Fruit fly (Drosophila melanogaster) whole organism, wandering third instar larva: ENCODE measurements around the gene CG17440.

Experiments used
- Abd-B ChIP-seq: fragments of >200 bp; optimal IDR thresholded peaks from 2 replicates; lab custom pipeline; 2017; ENCODE audit warnings: missing biosample characterization, missing genetic modification characterization
- CG32264 ChIP-seq: fragments of 200-800 bp; sonication (Bioruptor generic); optimal IDR thresholded peaks from 2 replicates; lab custom pipeline; 2016; ENCODE audit warnings: missing biosample characterization, missing genetic modification characterization
- CG9705 ChIP-seq: fragments of 200-800 bp; sonication (Bioruptor generic); optimal IDR thresholded peaks from 2 replicates; lab custom pipeline; 2018; ENCODE audit warnings: missing biosample characterization, mild to moderate bottlenecking, missing genetic modification characterization
- CrebA ChIP-seq: fragments of 200-800 bp; sonication (Bioruptor generic); optimal IDR thresholded peaks from 2 replicates; lab custom pipeline; 2016; ENCODE audit warnings: missing biosample characterization, mild to moderate bottlenecking, missing genetic modification characterization, borderline replicate concordance
- Dfd ChIP-seq: fragments of >200 bp; optimal IDR thresholded peaks from 2 replicates; lab custom pipeline; 2017; ENCODE audit warnings: missing biosample characterization, missing genetic modification characterization
- Dif ChIP-seq: fragments of 200-275, 200-300 bp; sonication (Bioruptor generic); optimal IDR thresholded peaks from 2 replicates; lab custom pipeline; 2018; ENCODE audit warnings: missing biosample characterization, missing genetic modification characterization; ENCODE audit not compliant: partially characterized antibody
- GATAd ChIP-seq: sonication (Bioruptor generic); optimal IDR thresholded peaks from 2 replicates; lab custom pipeline; 2016; ENCODE audit warnings: missing biosample characterization, missing genetic modification characterization
- HLH106 ChIP-seq: fragments of 200-800 bp; optimal IDR thresholded peaks from 3 replicates; lab custom pipeline; 2019; ENCODE audit warnings: missing biosample characterization, mild to moderate bottlenecking, missing genetic modification characterization, moderate library complexity
- Hnf4 ChIP-seq: fragments of 200-800 bp; sonication (Bioruptor generic); optimal IDR thresholded peaks from 2 replicates; lab custom pipeline; 2016; ENCODE audit warnings: missing biosample characterization, mild to moderate bottlenecking, missing genetic modification characterization
- Hr78 ChIP-seq: fragments of >200 bp; optimal IDR thresholded peaks from 2 replicates; lab custom pipeline; 2017; ENCODE audit warnings: missing biosample characterization, missing genetic modification characterization
- Hr83 ChIP-seq: fragments of 200-300 bp; sonication (Bioruptor generic); optimal IDR thresholded peaks from 2 replicates; lab custom pipeline; 2016; ENCODE audit warnings: missing biosample characterization, mild to moderate bottlenecking, missing genetic modification characterization, moderate library complexity; ENCODE audit not compliant: poor library complexity, severe bottlenecking
- Jra ChIP-seq: sonication (Bioruptor generic); optimal IDR thresholded peaks from 2 replicates; lab custom pipeline; 2016; ENCODE audit warnings: missing biosample characterization, missing genetic modification characterization
- Mio ChIP-seq: sonication (Bioruptor generic); optimal IDR thresholded peaks from 2 replicates; lab custom pipeline; 2016; ENCODE audit warnings: missing biosample characterization, missing genetic modification characterization
- N ChIP-seq: fragments of >200 bp; optimal IDR thresholded peaks from 2 replicates; lab custom pipeline; 2018; ENCODE audit warnings: missing biosample characterization, missing external identifiers, missing genetic modification characterization
- OdsH ChIP-seq: fragments of 200-800 bp; sonication (Bioruptor generic); optimal IDR thresholded peaks from 2 replicates; lab custom pipeline; 2016; ENCODE audit warnings: missing biosample characterization, mild to moderate bottlenecking, missing genetic modification characterization
- Rel ChIP-seq, 2 experiments: fragments of 200-800 bp; sonication (Bioruptor generic) in 1 of 2; optimal IDR thresholded peaks; 2 replicates in 1 of 2; 3 replicates in 1 of 2; lab custom pipeline; 2016 to 2019; ENCODE audit warnings: mild to moderate bottlenecking in 2 of 2, missing biosample characterization in 2 of 2, missing genetic modification characterization in 2 of 2, moderate library complexity in 1 of 2
- Sp1 ChIP-seq: fragments of 200-800 bp; sonication (Bioruptor generic); optimal IDR thresholded peaks from 3 replicates; lab custom pipeline; 2019; ENCODE audit warnings: missing biosample characterization, mild to moderate bottlenecking, missing genetic modification characterization, moderate library complexity
- Vsx2 ChIP-seq: fragments of 200-300, 225-300 bp; sonication (Bioruptor generic); optimal IDR thresholded peaks from 2 replicates; lab custom pipeline; 2018; ENCODE audit warnings: missing biosample characterization, missing genetic modification characterization; ENCODE audit not compliant: partially characterized antibody
- br ChIP-seq: fragments of 200-800 bp; sonication (Bioruptor generic); optimal IDR thresholded peaks from 2 replicates; lab custom pipeline; 2016; ENCODE audit warnings: missing biosample characterization, missing genetic modification characterization
- brk ChIP-seq: fragments of 200-800 bp; sonication (Bioruptor generic); optimal IDR thresholded peaks from 2 replicates; lab custom pipeline; 2016; ENCODE audit warnings: missing biosample characterization, mild to moderate bottlenecking, missing genetic modification characterization
- dmrt93B ChIP-seq: fragments of 200-800 bp; sonication (Bioruptor generic); optimal IDR thresholded peaks from 2 replicates; lab custom pipeline; 2018; ENCODE audit warnings: missing biosample characterization, mild to moderate bottlenecking, missing genetic modification characterization
- dsf ChIP-seq: sonication (Bioruptor generic); optimal IDR thresholded peaks from 2 replicates; lab custom pipeline; 2016; ENCODE audit warnings: missing biosample characterization, missing genetic modification characterization, borderline replicate concordance
- ey ChIP-seq: fragments of 200-800 bp; sonication (Bioruptor generic); optimal IDR thresholded peaks from 2 replicates; lab custom pipeline; 2016; ENCODE audit warnings: missing biosample characterization, missing genetic modification characterization
- foxo ChIP-seq, 2 experiments: fragments of 200-800 bp; sonication (Bioruptor generic); optimal IDR thresholded peaks; 2 replicates in 1 of 2; 3 replicates in 1 of 2; lab custom pipeline; 2016 to 2017; ENCODE audit warnings: missing biosample characterization in 2 of 2, missing genetic modification characterization in 2 of 2
- fru ChIP-seq: fragments of 200-800 bp; sonication (Bioruptor generic); optimal IDR thresholded peaks from 3 replicates; lab custom pipeline; 2016; ENCODE audit warnings: missing biosample characterization, mild to moderate bottlenecking, missing genetic modification characterization
- h ChIP-seq: fragments of 200-800 bp; sonication (Bioruptor generic); optimal IDR thresholded peaks from 3 replicates; lab custom pipeline; 2016; ENCODE audit warnings: missing biosample characterization, mild to moderate bottlenecking, missing genetic modification characterization
- lola ChIP-seq: fragments of >200 bp; optimal IDR thresholded peaks from 2 replicates; lab custom pipeline; 2017; ENCODE audit warnings: missing biosample characterization, missing genetic modification characterization
- pan ChIP-seq: fragments of >200 bp; optimal IDR thresholded peaks from 2 replicates; lab custom pipeline; 2017
- psq ChIP-seq: fragments of 200-800 bp; sonication (Bioruptor generic); optimal IDR thresholded peaks from 3 replicates; lab custom pipeline; 2017; ENCODE audit warnings: missing biosample characterization, mild to moderate bottlenecking, missing genetic modification characterization, moderate library complexity
- rgr ChIP-seq: fragments of 200-800 bp; sonication (Bioruptor generic); optimal IDR thresholded peaks from 3 replicates; lab custom pipeline; 2016; ENCODE audit warnings: missing biosample characterization, mild to moderate bottlenecking, missing genetic modification characterization
- sage ChIP-seq: fragments of 200-800 bp; sonication (Bioruptor generic); optimal IDR thresholded peaks from 2 replicates; lab custom pipeline; 2016; ENCODE audit warnings: missing biosample characterization, mild to moderate bottlenecking, missing genetic modification characterization
- sv ChIP-seq: fragments of 200-800 bp; sonication (Bioruptor generic); optimal IDR thresholded peaks from 3 replicates; lab custom pipeline; 2016; ENCODE audit warnings: missing biosample characterization, missing genetic modification characterization
- tai ChIP-seq: sonication (Bioruptor generic); optimal IDR thresholded peaks from 2 replicates; lab custom pipeline; 2016; ENCODE audit warnings: missing biosample characterization, missing genetic modification characterization
- usp ChIP-seq: fragments of >200 bp; optimal IDR thresholded peaks from 2 replicates; lab custom pipeline; 2017; ENCODE audit warnings: missing biosample characterization, missing genetic modification characterization
- woc ChIP-seq: sonication (Bioruptor generic); optimal IDR thresholded peaks from 2 replicates; lab custom pipeline; 2016; ENCODE audit warnings: missing biosample characterization, mild to moderate bottlenecking, missing genetic modification characterization

The CG17440 gene

DNA sequence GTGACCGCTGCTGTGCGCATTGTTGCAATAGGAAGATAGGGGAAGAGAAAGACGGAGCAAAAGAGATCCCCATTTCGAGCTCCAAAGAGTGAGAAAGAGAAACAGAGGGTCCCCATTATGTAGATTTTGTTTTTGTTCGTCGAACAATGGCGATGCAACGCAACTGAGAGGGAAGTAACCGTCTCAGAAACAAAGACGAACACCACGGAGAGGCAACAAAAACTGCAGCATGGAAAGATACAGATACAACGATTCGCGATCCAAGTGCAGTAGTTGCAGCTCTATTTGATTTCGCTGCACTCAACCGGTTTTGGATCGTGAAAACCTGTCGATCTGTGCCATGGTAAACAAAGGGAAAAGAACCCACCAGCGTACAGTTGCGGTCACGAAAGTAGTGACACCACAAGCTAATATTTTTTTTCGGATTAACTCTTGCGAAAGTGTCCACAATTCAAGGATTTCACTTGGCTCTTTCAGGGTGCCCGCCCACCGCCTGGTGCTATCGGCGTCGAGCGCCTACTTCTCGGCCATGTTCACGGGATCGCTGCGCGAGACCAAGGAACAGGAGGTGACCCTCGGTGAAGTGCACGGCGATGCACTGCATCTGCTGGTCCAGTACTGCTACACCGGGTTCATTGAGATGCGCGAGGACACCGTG, 17.5 kb downstream of the CG17440 start:
- TF ChIP-seq Jra (GFP tag; lab: Kevin White, UChicago) (no peak), CG9705 (GFP tag; lab: Kevin White, UChicago) (no peak), HLH106 (tag; lab: Kevin White, UChicago) (peak; percentile 5), sage (GFP tag; lab: Kevin White, UChicago) (no peak), brk (GFP tag; lab: Kevin White, UChicago) (no peak), OdsH (GFP tag; lab: Kevin White, UChicago) (no peak), Hr83 (GFP tag; lab: Kevin White, UChicago) (no peak), sv (no peak), Rel (GFP tag; optimal IDR thresholded peaks at IDR 0.05; lab: Kevin White, UChicago) (no peak), Rel (tag; optimal IDR thresholded peaks at IDR 0.05; lab: Kevin White, UChicago) (peak; percentile 6), Dfd (GFP tag; lab: Kevin White, UChicago) (no peak), Hnf4 (GFP tag; lab: Kevin White, UChicago) (no peak), lola (GFP tag; lab: Kevin White, UChicago) (no peak), Mio (GFP tag; lab: Kevin White, UChicago) (no peak), woc (GFP tag; lab: Kevin White, UChicago) (peak; percentile 7)

DNA sequence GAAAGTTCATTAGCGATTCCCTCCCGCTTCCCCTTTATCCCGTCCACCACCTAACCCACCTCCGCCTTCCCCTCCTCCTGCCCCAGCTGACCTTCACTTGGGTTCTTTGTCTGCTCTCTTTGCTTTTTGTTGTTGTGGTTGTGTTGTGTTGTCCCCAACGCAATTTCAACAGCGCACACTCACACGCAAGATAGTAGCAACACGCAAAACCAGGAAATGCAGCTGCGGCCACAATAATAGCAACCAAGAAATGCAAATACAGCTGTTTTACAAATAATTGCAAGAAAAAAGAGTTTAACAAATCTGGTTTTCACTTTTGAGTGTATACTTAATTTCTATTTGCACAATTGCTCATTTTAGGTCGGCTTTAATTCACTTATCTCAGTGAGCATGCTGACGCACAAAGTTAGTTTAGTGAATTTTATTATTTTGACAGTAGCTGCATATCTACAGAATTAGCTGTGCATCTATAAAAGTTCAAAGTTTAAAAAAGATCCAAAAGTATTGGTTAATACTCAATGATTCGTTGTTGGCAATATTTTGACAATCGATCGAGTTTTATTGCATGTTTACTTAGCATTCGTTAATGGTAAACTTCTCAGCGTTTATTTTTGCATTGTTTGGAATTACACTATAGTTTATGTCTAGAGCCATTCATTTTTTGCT, 18.4 kb downstream of the CG17440 start:
- TF ChIP-seq CG9705 (GFP tag; lab: Kevin White, UChicago) (peak; percentile 43), Mio (GFP tag; lab: Kevin White, UChicago) (no peak), Rel (GFP tag; optimal IDR thresholded peaks at IDR 0.05; lab: Kevin White, UChicago) (no peak), Rel (tag; optimal IDR thresholded peaks at IDR 0.05; lab: Kevin White, UChicago) (peak; percentile 39), Jra (GFP tag; lab: Kevin White, UChicago) (peak; percentile 50), OdsH (GFP tag; lab: Kevin White, UChicago) (peak; percentile 49), fru (GFP tag; lab: Kevin White, UChicago) (peak; percentile 53), sage (GFP tag; lab: Kevin White, UChicago) (no peak), Hnf4 (GFP tag; lab: Kevin White, UChicago) (peak; percentile 72), pan (lab: Kevin White, UChicago) (no peak), tai (no peak), br (GFP tag; lab: Kevin White, UChicago) (peak; percentile 55), usp (GFP tag; lab: Kevin White, UChicago) (no peak), HLH106 (tag; lab: Kevin White, UChicago) (peak; percentile 61), Hr78 (GFP tag; lab: Kevin White, UChicago) (no peak), brk (GFP tag; lab: Kevin White, UChicago) (no peak), ey (GFP tag; lab: Kevin White, UChicago) (peak; percentile 66), rgr (GFP tag; lab: Kevin White, UChicago) (peak; percentile 66), Sp1 (GFP tag; lab: Kevin White, UChicago) (peak; percentile 56), foxo (GFP tag; optimal IDR thresholded peaks at IDR 0.05; lab: Kevin White, UChicago) (peak in 1 of 2 experiments; percentile 70), CrebA (GFP tag; lab: Kevin White, UChicago) (no peak), woc (GFP tag; lab: Kevin White, UChicago) (peak; percentile 62), psq (GFP tag; lab: Kevin White, UChicago) (peak; percentile 25), Hr83 (GFP tag; lab: Kevin White, UChicago) (peak; percentile 24), sv (no peak), h (GFP tag; lab: Kevin White, UChicago) (peak; percentile 58)

DNA sequence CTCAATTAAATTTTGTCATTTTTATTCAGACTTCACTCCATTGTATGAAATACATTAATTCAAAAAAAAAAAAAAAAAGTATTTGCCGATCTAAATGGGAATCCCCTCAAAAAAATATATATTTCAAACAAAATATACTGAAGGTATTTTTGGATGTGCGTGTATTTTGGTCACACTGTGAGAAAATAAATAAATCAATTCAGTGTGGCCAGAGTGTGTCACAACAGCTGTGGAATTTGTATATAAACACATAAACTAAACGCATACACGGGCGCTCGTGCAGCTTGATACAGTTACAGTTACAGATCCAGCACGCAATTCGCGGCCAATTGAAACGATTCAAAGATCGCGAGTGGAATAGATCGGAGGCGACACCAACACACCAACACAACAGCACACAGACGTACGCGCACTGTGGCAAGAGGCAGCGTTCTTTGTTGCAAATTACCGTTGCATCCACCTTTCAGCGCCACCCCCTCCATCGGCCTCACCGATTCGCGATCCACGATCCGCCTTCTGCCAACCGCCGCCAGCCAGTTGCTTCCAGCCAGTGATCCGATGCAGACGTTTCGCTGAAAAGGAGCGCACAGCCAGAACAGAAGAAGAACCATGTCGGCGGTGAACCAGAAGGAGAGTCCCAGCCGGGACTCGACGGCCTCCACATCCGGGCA, 19.4 kb downstream of the CG17440 start, which contains the start of gene CG17754:
TSS of gene CG17754 (plus strand) at position 260 of the 671 bp plus-strand sequence.
- no peak for TF ChIP-seq lola (GFP tag; lab: Kevin White, UChicago)
- no peak for TF ChIP-seq Vsx2
- TF ChIP-seq h (GFP tag; lab: Kevin White, UChicago) = no peak
- TF ChIP-seq dmrt93B (GFP tag; lab: Kevin White, UChicago) = no peak
- no peak for TF ChIP-seq br (GFP tag; lab: Kevin White, UChicago)
- no peak for TF ChIP-seq Jra (GFP tag; lab: Kevin White, UChicago)
- TF ChIP-seq OdsH (GFP tag; lab: Kevin White, UChicago) = no peak
- peak; percentile 14 for TF ChIP-seq Sp1 (GFP tag; lab: Kevin White, UChicago)
- TF ChIP-seq Rel (GFP tag; optimal IDR thresholded peaks at IDR 0.05; lab: Kevin White, UChicago) = no peak
- TF ChIP-seq Rel (tag; optimal IDR thresholded peaks at IDR 0.05; lab: Kevin White, UChicago) = peak; percentile 100
- TF ChIP-seq Mio (GFP tag; lab: Kevin White, UChicago) = no peak
- no peak for TF ChIP-seq Hnf4 (GFP tag; lab: Kevin White, UChicago)
- peak; percentile 7 for TF ChIP-seq fru (GFP tag; lab: Kevin White, UChicago)
- TF ChIP-seq rgr (GFP tag; lab: Kevin White, UChicago) = peak; percentile 11
- no peak for TF ChIP-seq foxo (GFP tag; optimal IDR thresholded peaks at IDR 0.05; lab: Kevin White, UChicago)
- TF ChIP-seq Hr83 (GFP tag; lab: Kevin White, UChicago) = no peak
- TF ChIP-seq N (GFP tag; lab: Kevin White, UChicago) = no peak
- no peak for TF ChIP-seq pan (lab: Kevin White, UChicago)
- peak; percentile 6 for TF ChIP-seq woc (GFP tag; lab: Kevin White, UChicago)
- TF ChIP-seq CG32264 (GFP tag; lab: Kevin White, UChicago) = no peak
- TF ChIP-seq dsf = no peak
- no peak for TF ChIP-seq Abd-B (GFP tag; lab: Kevin White, UChicago)
- no peak for TF ChIP-seq sage (GFP tag; lab: Kevin White, UChicago)
- no peak for TF ChIP-seq Hr78 (GFP tag; lab: Kevin White, UChicago)
- no peak for TF ChIP-seq Dif (GFP tag; lab: Kevin White, UChicago)
- no peak for TF ChIP-seq tai
- TF ChIP-seq GATAd (GFP tag; lab: Kevin White, UChicago) = no peak
- no peak for TF ChIP-seq psq (GFP tag; lab: Kevin White, UChicago)
